Fruit fly (Drosophila melanogaster): ENCODE results near the gene CG16952.
A peak's percentile ranks its signal among the peaks of the same experiment; 100 is the strongest.

Gene CG16952

dm6 chrX:15844139-15844538, 25.8 kb upstream of the CG16952 start, which contains the start of the genes ArgRS and CG8578 (continued):
- no peak for TF ChIP-seq fd3F (GFP tag; optimal IDR thresholded peaks at IDR 0.05)
- TF ChIP-seq wor (GFP tag; IDR thresholded peaks at IDR 0.05), result no peak; the same call in 1 of the 2 replicates
- TF ChIP-seq CG12071 (GFP tag; optimal IDR thresholded peaks at IDR 0.05), result no peak
- TF ChIP-seq Jarid2 (GFP tag; optimal IDR thresholded peaks at IDR 0.05), result no peak
- TF ChIP-seq tll (GFP tag; optimal IDR thresholded peaks at IDR 0.05), result peak; percentile 72 to 94
- TF ChIP-seq D19B (GFP tag; optimal IDR thresholded peaks at IDR 0.05), result peak; percentile 10
- TF ChIP-seq CG6254 (GFP tag; optimal IDR thresholded peaks at IDR 0.05), result no peak
- peak; percentile 10 for TF ChIP-seq CG13775 (GFP tag; optimal IDR thresholded peaks at IDR 0.05)
- peak; percentile 69 for TF ChIP-seq CG6272 (GFP tag; IDR thresholded peaks at IDR 0.05)
- peak; percentile 51; the same call in 1 of the 2 replicates for TF ChIP-seq Xrp1 (GFP tag; IDR thresholded peaks at IDR 0.05)
- peak in 1 of 2 experiments; percentile 6 for TF ChIP-seq bsh (GFP tag; optimal IDR thresholded peaks at IDR 0.05)
- TF ChIP-seq fd102C (GFP tag; optimal IDR thresholded peaks at IDR 0.05), result no peak
- TF ChIP-seq CG1792 (GFP tag; optimal IDR thresholded peaks at IDR 0.05), result peak; percentile 21
- no peak for TF ChIP-seq CG18619 (GFP tag; optimal IDR thresholded peaks at IDR 0.05)
- TF ChIP-seq CG7556 (GFP tag; optimal IDR thresholded peaks at IDR 0.05), result no peak
- no peak for TF ChIP-seq Spps (tag; optimal IDR thresholded peaks at IDR 0.05)
- no peak for TF ChIP-seq abd-A (tag; optimal IDR thresholded peaks at IDR 0.05)
- TF ChIP-seq gcm (GFP tag; optimal IDR thresholded peaks at IDR 0.05), result no peak
- peak in 1 of 2 experiments; percentile 38 for TF ChIP-seq Eip74EF (GFP tag; optimal IDR thresholded peaks at IDR 0.05)
- TF ChIP-seq CG18764 (GFP tag; optimal IDR thresholded peaks at IDR 0.05), result no peak
- peak; percentile 91 for TF ChIP-seq mam (GFP tag; optimal IDR thresholded peaks at IDR 0.05)
- no peak for TF ChIP-seq btn (GFP tag; optimal IDR thresholded peaks at IDR 0.05)
- TF ChIP-seq sens (GFP tag), result peak; percentile 96
- no peak for TF ChIP-seq mirr (GFP tag; optimal IDR thresholded peaks at IDR 0.05)
- no peak for TF ChIP-seq CG3407 (GFP tag; optimal IDR thresholded peaks at IDR 0.05)
- TF ChIP-seq CG9932 (GFP tag; IDR thresholded peaks at IDR 0.05), result no peak
- TF ChIP-seq CG14014 (GFP tag; IDR thresholded peaks at IDR 0.05), result no peak; the same call in 1 of the 2 replicates
- TF ChIP-seq Asciz (GFP tag; optimal IDR thresholded peaks at IDR 0.05), result no peak
- peak; percentile 26 for TF ChIP-seq schlank (tag; optimal IDR thresholded peaks at IDR 0.05)
- peak; percentile 54 for TF ChIP-seq CoRest (tag; optimal IDR thresholded peaks at IDR 0.05)
- TF ChIP-seq fru (optimal IDR thresholded peaks at IDR 0.05), result no peak
- peak; percentile 90 for TF ChIP-seq CG14860 (GFP tag; IDR thresholded peaks at IDR 0.05; ENCODE audit: partially characterized antibody)
- peak; percentile 30 for TF ChIP-seq CG33557 (GFP tag; optimal IDR thresholded peaks at IDR 0.05)
- TF ChIP-seq so (GFP tag; IDR thresholded peaks at IDR 0.05), result no peak
- no peak for TF ChIP-seq CG15601 (tag; optimal IDR thresholded peaks at IDR 0.05)
- no peak for TF ChIP-seq CG5180 (GFP tag; optimal IDR thresholded peaks at IDR 0.05)
- TF ChIP-seq CG16779 (GFP tag; IDR thresholded peaks at IDR 0.05), result no peak
- TF ChIP-seq CG2889 (GFP tag; IDR thresholded peaks at IDR 0.05), result no peak
- no peak for TF ChIP-seq nau (GFP tag; optimal IDR thresholded peaks at IDR 0.05)
- no peak for TF ChIP-seq eve (GFP tag; optimal IDR thresholded peaks at IDR 0.05)
- no peak for TF ChIP-seq sqz (GFP tag; optimal IDR thresholded peaks at IDR 0.05)
- no peak for TF ChIP-seq CG4730 (GFP tag; IDR thresholded peaks at IDR 0.05)
- peak; percentile 39 for TF ChIP-seq Max (GFP tag; optimal IDR thresholded peaks at IDR 0.05)
- peak; percentile 29 for TF ChIP-seq exex (tag; optimal IDR thresholded peaks at IDR 0.05)
- peak; percentile 55; the same call in 2 of the 3 replicates for TF ChIP-seq ase (GFP tag; IDR thresholded peaks at IDR 0.05)
- TF ChIP-seq pros (GFP tag; optimal IDR thresholded peaks at IDR 0.05), result no peak
- TF ChIP-seq CG13123 (GFP tag; optimal IDR thresholded peaks at IDR 0.05), result no peak
- peak; percentile 16 for TF ChIP-seq CG9797 (GFP tag; optimal IDR thresholded peaks at IDR 0.05)
- TF ChIP-seq CG6175 (GFP tag; IDR thresholded peaks at IDR 0.05), result no peak
- no peak for TF ChIP-seq CG33213 (GFP tag; optimal IDR thresholded peaks at IDR 0.05)
- TF ChIP-seq CG9876 (GFP tag; optimal IDR thresholded peaks at IDR 0.05), result peak; percentile 3

Measured in whole organism, embryonic.